Fruit fly (Drosophila melanogaster): ENCODE data around the gene CG14712.
A peak's percentile ranks its signal among the peaks of the same experiment; 100 is the strongest.

The CG14712 gene

dm6 chr3R:11657786-11658193 is 29.2 kb downstream of the CG14712 start (continued):
- no peak for TF ChIP-seq CG12659 (GFP tag; optimal IDR thresholded peaks at IDR 0.05)
- TF ChIP-seq seq (GFP tag; IDR thresholded peaks at IDR 0.05) = no peak
- no peak for TF ChIP-seq CG7987 (GFP tag; optimal IDR thresholded peaks at IDR 0.05)
- TF ChIP-seq CG11456 (GFP tag; IDR thresholded peaks at IDR 0.05) = peak; percentile 61; the same call in 1 of the 3 replicates
- TF ChIP-seq gce (GFP tag; IDR thresholded peaks at IDR 0.05) = no peak
- no peak for TF ChIP-seq CG9609 (GFP tag; optimal IDR thresholded peaks at IDR 0.05)
- TF ChIP-seq CG31388 (GFP tag; optimal IDR thresholded peaks at IDR 0.05) = no peak
- peak; percentile 10 for TF ChIP-seq D19A (tag; optimal IDR thresholded peaks at IDR 0.05)
- TF ChIP-seq onecut (GFP tag; IDR thresholded peaks at IDR 0.05) = no peak
- no peak for TF ChIP-seq CG3838 (GFP tag; optimal IDR thresholded peaks at IDR 0.05)
- no peak for TF ChIP-seq CG3995 (GFP tag; optimal IDR thresholded peaks at IDR 0.05)
- TF ChIP-seq pan (optimal IDR thresholded peaks at IDR 0.05) = no peak
- TF ChIP-seq pan (GFP tag; optimal IDR thresholded peaks at IDR 0.05 in 1 of 2, IDR thresholded peaks at IDR 0.05 in 1 of 2) = no peak
- TF ChIP-seq so (GFP tag; IDR thresholded peaks at IDR 0.05) = no peak
- TF ChIP-seq Rx (GFP tag; IDR thresholded peaks at IDR 0.05) = no peak
- no peak for TF ChIP-seq Dek (tag; optimal IDR thresholded peaks at IDR 0.05)
- no peak for TF ChIP-seq Six4 (GFP tag; optimal IDR thresholded peaks at IDR 0.05)
- TF ChIP-seq unpg (GFP tag; optimal IDR thresholded peaks at IDR 0.05) = peak; percentile 48
- peak; percentile 50 for TF ChIP-seq CG18262 (tag; optimal IDR thresholded peaks at IDR 0.05)
- no peak for TF ChIP-seq Dll (GFP tag; IDR thresholded peaks at IDR 0.05; ENCODE audit: partially characterized antibody)
- no peak for TF ChIP-seq CG12942 (GFP tag; optimal IDR thresholded peaks at IDR 0.05)
- peak; percentile 44 for TF ChIP-seq tap (tag; optimal IDR thresholded peaks at IDR 0.05)
- peak; percentile 32 for TF ChIP-seq Fer3 (tag; optimal IDR thresholded peaks at IDR 0.05)
- TF ChIP-seq Stat92E (GFP tag; optimal IDR thresholded peaks at IDR 0.05) = no peak
- TF ChIP-seq Nf-YC (tag; optimal IDR thresholded peaks at IDR 0.05) = peak; percentile 26
- peak; percentile 15 for TF ChIP-seq Xbp1 (GFP tag; optimal IDR thresholded peaks at IDR 0.05)
- TF ChIP-seq esg (GFP tag; conservative IDR thresholded peaks at IDR 0.05) = no peak
- peak; percentile 44 for TF ChIP-seq CG18599 (GFP tag; optimal IDR thresholded peaks at IDR 0.05)
- TF ChIP-seq tgo (GFP tag; IDR thresholded peaks at IDR 0.05) = no peak
- peak; percentile 30 for TF ChIP-seq Dip3 (GFP tag; optimal IDR thresholded peaks at IDR 0.05)
- peak; percentile 20 for TF ChIP-seq her (GFP tag; optimal IDR thresholded peaks at IDR 0.05)
- no peak for TF ChIP-seq Mad (GFP tag; optimal IDR thresholded peaks at IDR 0.05)
- no peak for TF ChIP-seq en (GFP tag; optimal IDR thresholded peaks at IDR 0.05)
- TF ChIP-seq CG13775 (GFP tag; optimal IDR thresholded peaks at IDR 0.05) = no peak
- TF ChIP-seq Vsx1 (GFP tag; optimal IDR thresholded peaks at IDR 0.05) = no peak
- no peak for TF ChIP-seq pita (GFP tag; optimal IDR thresholded peaks at IDR 0.05)
- TF ChIP-seq CG12769 (tag; optimal IDR thresholded peaks at IDR 0.05) = peak; percentile 74
- no peak for TF ChIP-seq stc (GFP tag; IDR thresholded peaks at IDR 0.05)
- no peak for TF ChIP-seq pfk (GFP tag; optimal IDR thresholded peaks at IDR 0.05)
- peak; percentile 15 for TF ChIP-seq Deaf1 (tag; optimal IDR thresholded peaks at IDR 0.05)
- peak; percentile 40 for TF ChIP-seq Hmr (GFP tag; optimal IDR thresholded peaks at IDR 0.05)
- TF ChIP-seq tx (GFP tag; optimal IDR thresholded peaks at IDR 0.05) = no peak
- TF ChIP-seq CG12744 (GFP tag; optimal IDR thresholded peaks at IDR 0.05) = no peak
- TF ChIP-seq CG18619 (GFP tag; optimal IDR thresholded peaks at IDR 0.05) = no peak
- TF ChIP-seq CG10267 (tag; optimal IDR thresholded peaks at IDR 0.05) = peak; percentile 16
- TF ChIP-seq Adf1 (GFP tag; IDR thresholded peaks at IDR 0.05) = no peak
- no peak for TF ChIP-seq Lim3 (GFP tag; IDR thresholded peaks at IDR 0.05)
- TF ChIP-seq unc-4 (GFP tag; IDR thresholded peaks at IDR 0.05; ENCODE audit: partially characterized antibody) = no peak
- TF ChIP-seq CG9215 (GFP tag; IDR thresholded peaks at IDR 0.05) = no peak
- TF ChIP-seq D19B (GFP tag; optimal IDR thresholded peaks at IDR 0.05) = no peak
- TF ChIP-seq Trl (optimal IDR thresholded peaks at IDR 0.05) = no peak
- TF ChIP-seq Trl (GFP tag; optimal IDR thresholded peaks at IDR 0.05) = peak; percentile 31

Measured in whole organism, embryonic.